Fruit fly (Drosophila melanogaster): Measurements from ENCODE around the gene Tie.

The Tie gene

DNA sequence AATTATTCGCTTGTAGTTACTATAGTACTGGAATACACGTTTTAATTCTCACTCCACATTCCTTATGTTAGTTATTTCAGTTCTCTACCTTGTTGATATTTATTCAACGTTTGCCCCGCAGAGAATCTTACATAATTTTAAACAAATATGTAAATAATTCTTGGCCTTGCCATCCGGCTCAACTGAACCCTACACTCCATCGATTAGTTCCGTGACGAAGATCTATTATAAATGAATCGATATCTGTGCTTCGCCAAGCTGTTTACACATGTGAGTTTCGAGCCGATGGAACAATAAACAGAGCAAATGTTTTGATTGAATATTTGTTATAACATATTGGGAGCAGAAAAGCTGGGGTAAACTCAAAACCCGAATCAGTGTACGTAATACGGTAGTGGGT lies 10.1 kb downstream of the Tie start (continued):
- TF ChIP-seq HmgZ (tag; optimal IDR thresholded peaks at IDR 0.05) = peak; percentile 3
- peak in 1 of 2 experiments; percentile 64 for TF ChIP-seq dpn (GFP tag; optimal IDR thresholded peaks at IDR 0.05)
- TF ChIP-seq eyg (GFP tag; optimal IDR thresholded peaks at IDR 0.05) = peak; percentile 37
- peak; percentile 12 for TF ChIP-seq B-H2 (GFP tag; optimal IDR thresholded peaks at IDR 0.05)
- TF ChIP-seq CG1024 (GFP tag; IDR thresholded peaks at IDR 0.05) = no peak
- peak; percentile 61; the same call in 2 of the 3 replicates for TF ChIP-seq CG11695 (GFP tag; IDR thresholded peaks at IDR 0.05)
- TF ChIP-seq gsb-n (tag; optimal IDR thresholded peaks at IDR 0.05) = peak; percentile 18
- TF ChIP-seq gsb (GFP tag; IDR thresholded peaks at IDR 0.05) = peak; percentile 66
- peak; percentile 65 for TF ChIP-seq BtbVII (GFP tag; optimal IDR thresholded peaks at IDR 0.05)
- TF ChIP-seq lab (GFP tag; optimal IDR thresholded peaks at IDR 0.05) = peak; percentile 83
- peak; percentile 17 for TF ChIP-seq dmrt99B (tag; optimal IDR thresholded peaks at IDR 0.05)
- peak; percentile 29; the same call in 1 of the 2 replicates for TF ChIP-seq bowl (GFP tag; IDR thresholded peaks at IDR 0.05)
- peak; percentile 15 for TF ChIP-seq CG7556 (GFP tag; optimal IDR thresholded peaks at IDR 0.05)
- TF ChIP-seq tgo (GFP tag; IDR thresholded peaks at IDR 0.05) = peak; percentile 26; the same call in 1 of the 3 replicates
- peak; percentile 3 for TF ChIP-seq CG18619 (GFP tag; optimal IDR thresholded peaks at IDR 0.05)
- peak in 1 of 2 experiments; percentile 43 for TF ChIP-seq eve (GFP tag; optimal IDR thresholded peaks at IDR 0.05)
- peak; percentile 47 for TF ChIP-seq odd (GFP tag; optimal IDR thresholded peaks at IDR 0.05)
- no peak for TF ChIP-seq CG3163 (GFP tag; optimal IDR thresholded peaks at IDR 0.05)
- peak; percentile 68 for TF ChIP-seq gro (GFP tag; optimal IDR thresholded peaks at IDR 0.05)
- no peak for TF ChIP-seq lov (optimal IDR thresholded peaks at IDR 0.05)
- no peak for TF ChIP-seq lov (GFP tag; IDR thresholded peaks at IDR 0.05)
- TF ChIP-seq Med (GFP tag) = peak; percentile 76
- no peak for TF ChIP-seq Sry-δ (GFP tag; optimal IDR thresholded peaks at IDR 0.05)
- TF ChIP-seq CG14965 (GFP tag; optimal IDR thresholded peaks at IDR 0.05; ENCODE audit: borderline replicate concordance) = no peak
- TF ChIP-seq CG17385 (GFP tag; optimal IDR thresholded peaks at IDR 0.05) = no peak
- no peak for TF ChIP-seq CG18011 (GFP tag; optimal IDR thresholded peaks at IDR 0.05)
- peak; percentile 29 for TF ChIP-seq bcd (GFP tag; optimal IDR thresholded peaks at IDR 0.05)
- peak; percentile 13 for TF ChIP-seq CG10147 (GFP tag; optimal IDR thresholded peaks at IDR 0.05)
- TF ChIP-seq fd3F (GFP tag; optimal IDR thresholded peaks at IDR 0.05) = peak; percentile 53
- TF ChIP-seq CG10209 (GFP tag; optimal IDR thresholded peaks at IDR 0.05) = peak; percentile 47
- peak; percentile 49 for TF ChIP-seq crc (GFP tag; optimal IDR thresholded peaks at IDR 0.05)
- TF ChIP-seq CoRest (tag; optimal IDR thresholded peaks at IDR 0.05) = peak; percentile 5
- TF ChIP-seq CG15269 (tag; optimal IDR thresholded peaks at IDR 0.05) = peak; percentile 27
- TF ChIP-seq Asciz (GFP tag; optimal IDR thresholded peaks at IDR 0.05) = peak; percentile 43
- peak; percentile 50; the same call in 1 of the 3 replicates for TF ChIP-seq C15 (GFP tag; IDR thresholded peaks at IDR 0.05)

DNA sequence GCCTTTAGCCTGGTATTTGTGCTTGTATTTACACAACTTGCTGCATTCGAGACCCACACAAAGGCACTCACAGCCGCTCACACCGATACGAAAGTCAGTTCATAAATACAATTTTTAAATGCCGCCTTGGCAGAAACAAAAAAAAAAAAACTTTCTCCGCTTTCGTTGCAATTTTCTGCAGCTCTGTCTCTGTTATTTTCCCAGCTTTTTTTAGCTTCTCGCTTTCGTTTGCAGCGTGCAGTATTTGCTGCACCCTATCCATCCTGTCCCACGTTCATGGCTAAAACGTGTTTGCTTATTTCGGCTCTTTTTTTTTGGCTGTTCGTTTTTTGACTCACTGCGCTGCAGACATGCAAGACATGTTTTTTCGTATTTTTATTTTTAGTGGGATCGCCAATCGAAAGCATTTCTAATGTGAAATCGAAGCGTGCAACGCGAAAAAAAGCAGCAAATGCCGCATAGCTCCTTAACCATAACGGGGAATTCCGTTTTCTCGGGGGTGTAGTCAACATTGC lies 12.5 kb downstream of the Tie start:
- no peak for TF ChIP-seq en (GFP tag; optimal IDR thresholded peaks at IDR 0.05)
- peak; percentile 41 for TF ChIP-seq Blimp-1 (GFP tag; optimal IDR thresholded peaks at IDR 0.05)

- TF ChIP-seq Sin3A (optimal IDR thresholded peaks at IDR 0.05) (no peak), Awh (GFP tag; IDR thresholded peaks at IDR 0.05) (0 out of 2 replicates have a peak, but pooled peaks have one; percentile 12), vvl (GFP tag; IDR thresholded peaks at IDR 0.05) (0 out of 2 replicates have a peak, but pooled peaks have one; percentile 39), tgo (GFP tag; IDR thresholded peaks at IDR 0.05) (0 out of 3 replicates have a peak, but pooled peaks have one; percentile 15), cwo (GFP tag; optimal IDR thresholded peaks at IDR 0.05) (no peak), CG6175 (GFP tag; IDR thresholded peaks at IDR 0.05) (peak; percentile 44; the same call in 1 of the 3 replicates), CG8281 (tag; optimal IDR thresholded peaks at IDR 0.05) (no peak), Dll (GFP tag; IDR thresholded peaks at IDR 0.05; ENCODE audit: partially characterized antibody) (no peak), chinmo (GFP tag; IDR thresholded peaks at IDR 0.05; ENCODE audit: partially characterized antibody) (peak; percentile 85; the same call in 3 of the 4 replicates), cas (GFP tag; IDR thresholded peaks at IDR 0.05) (no peak), CG4404 (GFP tag; IDR thresholded peaks at IDR 0.05) (0 out of 2 replicates have a peak, but pooled peaks have one; percentile 7), CG14710 (tag; optimal IDR thresholded peaks at IDR 0.05) (no peak), Ets65A (GFP tag) (peak; percentile 59), ase (GFP tag; IDR thresholded peaks at IDR 0.05) (0 out of 3 replicates have a peak, but pooled peaks have one; percentile 13)
Measured at dm6 chr3L:4516378-4516777, 15.6 kb downstream of the Tie start.

All from whole organism, embryonic.